Worm (Caenorhabditis elegans) whole organism, mixed stage, embryonic: ENCODE measurements around the gene K07F5.7.

Source experiments
- M03D4.4 ChIP-seq: sonication (generic microtip); optimal IDR thresholded peaks from 2 replicates; lab custom pipeline; 2017; ENCODE audit warnings: mild to moderate bottlenecking, missing genetic modification characterization, missing compliant biosample characterization
- ceh-43 ChIP-seq: fragments of 200-800 bp; sonication (Bioruptor generic); optimal IDR thresholded peaks from 2 replicates; lab custom pipeline; 2018; ENCODE audit warnings: mild to moderate bottlenecking, missing genetic modification characterization, moderate library complexity, missing compliant biosample characterization
- ceh-83 ChIP-seq: fragments of 200-800 bp; sonication (Bioruptor generic); optimal IDR thresholded peaks from 2 replicates; lab custom pipeline; 2018; ENCODE audit warnings: mild to moderate bottlenecking, missing genetic modification characterization, missing compliant biosample characterization
- elt-3 ChIP-seq: fragments of 150-350 bp; optimal IDR thresholded peaks from 2 replicates; lab custom pipeline; 2014; ENCODE audit warnings: missing biosample characterization, missing genetic modification characterization
- mep-1 ChIP-seq: fragments of 150-350 bp; optimal IDR thresholded peaks from 2 replicates; lab custom pipeline; 2017; ENCODE audit warnings: missing biosample characterization, missing genetic modification reagents, missing genetic modification characterization, inconsistent platforms
- nhr-2 ChIP-seq: fragments of 150-350 bp; optimal IDR thresholded peaks from 2 replicates; lab custom pipeline; 2014; ENCODE audit warnings: missing biosample characterization, missing genetic modification characterization
- nhr-76 ChIP-seq: sonication (generic microtip); optimal IDR thresholded peaks from 2 replicates; lab custom pipeline; 2017; ENCODE audit warnings: missing biosample characterization, missing genetic modification characterization
- pha-4 ChIP-seq: fragments of 150-350 bp; optimal IDR thresholded peaks from 2 replicates; lab custom pipeline; 2018; ENCODE audit warnings: missing biosample characterization, missing genetic modification reagents, missing genetic modification characterization
- snpc-4 ChIP-seq: fragments of 150-350 bp; optimal IDR thresholded peaks from 2 replicates; lab custom pipeline; 2014; ENCODE audit warnings: missing biosample characterization, missing genetic modification characterization

DNA sequence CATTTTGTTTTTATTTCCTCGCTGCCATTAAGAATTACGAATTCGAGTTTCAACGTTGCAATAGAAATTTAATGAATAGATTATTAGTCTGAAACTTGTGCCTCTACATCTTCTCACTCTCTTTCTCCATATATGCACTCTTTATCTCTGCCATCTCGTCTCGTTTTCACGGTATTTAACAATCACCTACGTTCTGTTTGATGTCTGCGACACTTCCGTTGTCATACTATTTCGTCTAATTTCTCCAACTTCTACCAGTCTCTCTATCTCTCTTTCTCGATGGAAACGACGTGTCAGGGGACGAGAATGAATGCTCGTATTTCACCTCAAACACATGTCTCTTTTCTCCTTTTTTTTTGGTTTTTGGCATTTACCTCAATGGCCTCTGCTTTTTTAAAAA is 25.9 kb upstream of the K07F5.7 start:
- TF ChIP-seq snpc-4 (tag; lab: Kevin White, UChicago): no peak
- TF ChIP-seq M03D4.4 (tag; lab: Kevin White, UChicago): no peak
- peak; percentile 38 for TF ChIP-seq pha-4 (tag; lab: Kevin White, UChicago)
- TF ChIP-seq ceh-83 (GFP tag; lab: Kevin White, UChicago): no peak
- TF ChIP-seq mep-1 (tag; lab: Kevin White, UChicago): no peak
- no peak for TF ChIP-seq ceh-43 (GFP tag; lab: Kevin White, UChicago)
- no peak for TF ChIP-seq elt-3
- no peak for TF ChIP-seq nhr-76 (tag; lab: Kevin White, UChicago)
- TF ChIP-seq nhr-2 (tag; lab: Kevin White, UChicago): no peak
